Worm (Caenorhabditis elegans): ENCODE results near the gene F36H1.11.

ce11 chrIV:11004273-11004672 lies 44.7 kb upstream of the F36H1.11 start, which contains the start of gene F13H10.1:
- TF ChIP-seq ztf-25 (GFP tag; IDR thresholded peaks at IDR 0.05) (no peak), efl-1 (GFP tag; optimal IDR thresholded peaks at IDR 0.05) (no peak), him-1 (tag; optimal IDR thresholded peaks at IDR 0.05) (no peak), rec-8 (tag; optimal IDR thresholded peaks at IDR 0.05) (no peak), madf-6 (GFP tag; IDR thresholded peaks at IDR 0.05) (no peak), hsf-1 (GFP tag; IDR thresholded peaks at IDR 0.05) (no peak), hmg-20 (GFP tag; IDR thresholded peaks at IDR 0.05) (no peak), ceh-79 (tag; optimal IDR thresholded peaks at IDR 0.05) (no peak), nhr-80 (tag; optimal IDR thresholded peaks at IDR 0.05) (no peak), lir-1 (GFP tag; conservative IDR thresholded peaks at IDR 0.05) (no peak), madf-8 (GFP tag; conservative IDR thresholded peaks at IDR 0.05) (no peak), cebp-1 (GFP tag; IDR thresholded peaks at IDR 0.05) (no peak), cebp-1 (tag; optimal IDR thresholded peaks at IDR 0.05) (no peak), hrde-1 (tag; optimal IDR thresholded peaks at IDR 0.05; ENCODE audit: borderline replicate concordance) (no peak), snpc-3.4 (tag; optimal IDR thresholded peaks at IDR 0.05) (no peak)

All from whole organism, young adult.